Worm (Caenorhabditis elegans) whole organism, L2 larva: ENCODE data around the gene atg-4.2.

Source experiments
- R02D3.7 ChIP-seq: fragments of 150-350 bp; optimal IDR thresholded peaks from 2 replicates; lab custom pipeline; 2014; ENCODE audit warnings: missing biosample characterization, missing genetic modification characterization
- egl-27 ChIP-seq: sonication (generic microtip); optimal IDR thresholded peaks from 3 replicates; lab custom pipeline; 2017; ENCODE audit warnings: missing biosample characterization, missing genetic modification reagents, missing genetic modification characterization
- nhr-11 ChIP-seq: fragments of 150-350 bp; optimal IDR thresholded peaks from 2 replicates; lab custom pipeline; 2014; ENCODE audit warnings: missing biosample characterization, missing genetic modification characterization
- nhr-12 ChIP-seq: fragments of 150-350 bp; optimal IDR thresholded peaks from 2 replicates; lab custom pipeline; 2014; ENCODE audit warnings: missing biosample characterization, missing genetic modification characterization
- skn-1 ChIP-seq: sonication (generic microtip); optimal IDR thresholded peaks from 2 replicates; lab custom pipeline; 2017; ENCODE audit warnings: missing biosample characterization, missing genetic modification characterization
- ztf-1 ChIP-seq: fragments of 200-800 bp; sonication (Bioruptor generic); conservative IDR thresholded peaks from 2 replicates; pipeline ENCODE4 v1.3.6; 2022; ENCODE audit warnings: missing genetic modification characterization, missing compliant biosample characterization
- ztf-4 ChIP-seq: fragments of 150-350 bp; optimal IDR thresholded peaks from 2 replicates; lab custom pipeline; 2014; ENCODE audit warnings: missing biosample characterization, missing genetic modification characterization

ce11 chrIV:11700100-11700499 lies 32.3 kb downstream of the atg-4.2 start:
- TF ChIP-seq egl-27 (tag; lab: Kevin White, UChicago) (peak; percentile 67), nhr-11 (no peak), ztf-4 (no peak), nhr-12 (tag; lab: Kevin White, UChicago) (no peak), skn-1 (tag; lab: Kevin White, UChicago) (no peak), ztf-1 (GFP tag; lab: Robert Waterston, UW) (no peak), R02D3.7 (no peak)
